Fruit fly (Drosophila melanogaster): ENCODE data around the gene CG11927.
A peak's percentile ranks its signal among the peaks of the same experiment; 100 is the strongest.

The CG11927 gene

dm6 chr2L:4856118-4856517 lies 8.6 kb downstream of the CG11927 start (continued):
- TF ChIP-seq klu (GFP tag; IDR thresholded peaks at IDR 0.05): no peak
- TF ChIP-seq nau (GFP tag; optimal IDR thresholded peaks at IDR 0.05): peak; percentile 52
- no peak for TF ChIP-seq D (optimal IDR thresholded peaks at IDR 0.05)
- peak; percentile 61 for TF ChIP-seq D (GFP tag; optimal IDR thresholded peaks at IDR 0.05)
- TF ChIP-seq CG10209 (GFP tag; optimal IDR thresholded peaks at IDR 0.05): peak; percentile 43
- TF ChIP-seq CG17385 (GFP tag; optimal IDR thresholded peaks at IDR 0.05): peak; percentile 68
- peak; percentile 23 for TF ChIP-seq CG6854 (GFP tag; optimal IDR thresholded peaks at IDR 0.05)
- no peak for TF ChIP-seq CHES-1-like (GFP tag; optimal IDR thresholded peaks at IDR 0.05)
- TF ChIP-seq CG14441 (GFP tag; IDR thresholded peaks at IDR 0.05): peak; percentile 63
- peak; percentile 11 for TF ChIP-seq CG17802 (tag; optimal IDR thresholded peaks at IDR 0.05)
- TF ChIP-seq bab2 (GFP tag; optimal IDR thresholded peaks at IDR 0.05): no peak
- peak; percentile 24 for TF ChIP-seq jing (GFP tag; optimal IDR thresholded peaks at IDR 0.05)
- TF ChIP-seq row (GFP tag; IDR thresholded peaks at IDR 0.05): peak; percentile 86
- peak; percentile 44 for TF ChIP-seq bcd (GFP tag; optimal IDR thresholded peaks at IDR 0.05)
- TF ChIP-seq NfI (GFP tag; optimal IDR thresholded peaks at IDR 0.05): peak; percentile 28
- peak; percentile 52 for TF ChIP-seq CG12071 (GFP tag; optimal IDR thresholded peaks at IDR 0.05)
- TF ChIP-seq cwo (GFP tag; optimal IDR thresholded peaks at IDR 0.05): peak; percentile 66
- TF ChIP-seq pum (GFP tag; optimal IDR thresholded peaks at IDR 0.05): no peak
- peak; percentile 58 for TF ChIP-seq CG3407 (GFP tag; optimal IDR thresholded peaks at IDR 0.05)
- TF ChIP-seq sc (optimal IDR thresholded peaks at IDR 0.05): no peak
- TF ChIP-seq sc (GFP tag; optimal IDR thresholded peaks at IDR 0.05): peak; percentile 45
- TF ChIP-seq CG2202 (tag; optimal IDR thresholded peaks at IDR 0.05): peak; percentile 44
- TF ChIP-seq H15 (GFP tag; IDR thresholded peaks at IDR 0.05): no peak
- TF ChIP-seq CG10267 (tag; optimal IDR thresholded peaks at IDR 0.05): peak; percentile 72
- TF ChIP-seq danr (GFP tag; IDR thresholded peaks at IDR 0.05): peak; percentile 49; the same call in 1 of the 2 replicates
- TF ChIP-seq CG18599 (GFP tag; optimal IDR thresholded peaks at IDR 0.05): peak; percentile 80
- peak; percentile 61; the same call in 1 of the 2 replicates for TF ChIP-seq Awh (GFP tag; IDR thresholded peaks at IDR 0.05)
- TF ChIP-seq CG33213 (GFP tag; optimal IDR thresholded peaks at IDR 0.05): no peak
- no peak for TF ChIP-seq CG7928 (GFP tag; optimal IDR thresholded peaks at IDR 0.05)
- TF ChIP-seq Ptx1 (GFP tag; IDR thresholded peaks at IDR 0.05): peak; percentile 53
- no peak for TF ChIP-seq CG9797 (GFP tag; optimal IDR thresholded peaks at IDR 0.05)
- no peak for TF ChIP-seq CG31224 (GFP tag; IDR thresholded peaks at IDR 0.05)
- TF ChIP-seq CG4820 (GFP tag; optimal IDR thresholded peaks at IDR 0.05): peak; percentile 6
- TF ChIP-seq CG7372 (GFP tag; IDR thresholded peaks at IDR 0.05): peak; percentile 59; the same call in 1 of the 2 replicates
- no peak for TF ChIP-seq CG10431 (GFP tag; optimal IDR thresholded peaks at IDR 0.05)
- TF ChIP-seq zfh2 (GFP tag; optimal IDR thresholded peaks at IDR 0.05): no peak
- TF ChIP-seq sim (GFP tag; IDR thresholded peaks at IDR 0.05): no peak
- no peak for TF ChIP-seq CG12104 (GFP tag; optimal IDR thresholded peaks at IDR 0.05)
- peak; percentile 36 for TF ChIP-seq CG15514 (GFP tag; optimal IDR thresholded peaks at IDR 0.05)
- no peak for TF ChIP-seq CG30431 (GFP tag; optimal IDR thresholded peaks at IDR 0.05)
- TF ChIP-seq stc (GFP tag; IDR thresholded peaks at IDR 0.05): peak; percentile 52; the same call in 1 of the 2 replicates
- TF ChIP-seq CG15479 (GFP tag; optimal IDR thresholded peaks at IDR 0.05): no peak
- TF ChIP-seq kah (GFP tag; optimal IDR thresholded peaks at IDR 0.05): peak; percentile 20
- no peak for TF ChIP-seq sqz (GFP tag; optimal IDR thresholded peaks at IDR 0.05)
- TF ChIP-seq crol (GFP tag; IDR thresholded peaks at IDR 0.05): no peak
- no peak for TF ChIP-seq tx (GFP tag; optimal IDR thresholded peaks at IDR 0.05)
- no peak for TF ChIP-seq rib (GFP tag; IDR thresholded peaks at IDR 0.05)
- TF ChIP-seq CG2120 (GFP tag; optimal IDR thresholded peaks at IDR 0.05): peak; percentile 66
- peak; percentile 44; the same call in 1 of the 3 replicates for TF ChIP-seq zfh1 (GFP tag; IDR thresholded peaks at IDR 0.05)
- TF ChIP-seq CG14050 (GFP tag; IDR thresholded peaks at IDR 0.05): peak; percentile 43; the same call in 1 of the 3 replicates
- TF ChIP-seq mam (GFP tag; optimal IDR thresholded peaks at IDR 0.05): peak; percentile 19
- peak; percentile 73 for TF ChIP-seq ara (GFP tag; IDR thresholded peaks at IDR 0.05)
